Fruit fly (Drosophila melanogaster) whole organism, pupa: Measurements from ENCODE around the gene Ada1-1.
"Not testable (repeated sequence)": the region's sequence is repeated elsewhere in the genome, so short reads cannot be mapped to it uniquely, and the experiment has no call there.

Experiments
- CG10348 ChIP-seq: fragments of 200-800 bp; sonication (Bioruptor generic); IDR thresholded peaks from 2 replicates; pipeline ENCODE4 v1.3.6; 2022; ENCODE audit warnings: missing biosample characterization, missing genetic modification characterization
- CG12605 ChIP-seq: fragments of 200-800 bp; sonication (Bioruptor generic); IDR thresholded peaks from 2 replicates; pipeline ENCODE4 v1.3.6; 2022; ENCODE audit warnings: missing biosample characterization, missing genetic modification characterization
- CG14655 ChIP-seq: fragments of 200-800 bp; sonication (Bioruptor generic); optimal IDR thresholded peaks from 3 replicates; lab custom pipeline; 2017; ENCODE audit warnings: mild to moderate bottlenecking, missing biosample characterization, missing genetic modification reagents, missing genetic modification characterization
- CG15710 ChIP-seq: fragments of 200-800 bp; sonication (Bioruptor generic); optimal IDR thresholded peaks from 2 replicates; lab custom pipeline; 2018; ENCODE audit warnings: missing biosample characterization, mild to moderate bottlenecking, missing genetic modification characterization, moderate library complexity
- CG17806 ChIP-seq: fragments of 200-800 bp; sonication (Bioruptor generic); optimal IDR thresholded peaks from 2 replicates; lab custom pipeline; 2018; ENCODE audit warnings: missing biosample characterization, mild to moderate bottlenecking, missing genetic modification characterization, moderate library complexity
- CG32121 ChIP-seq: fragments of 200-800 bp; sonication (Bioruptor generic); IDR thresholded peaks from 2 replicates; pipeline ENCODE4 v1.3.6; 2022; ENCODE audit warnings: missing biosample characterization, missing genetic modification characterization
- CG34367 ChIP-seq: fragments of 200-800 bp; sonication (Bioruptor generic); optimal IDR thresholded peaks from 2 replicates; lab custom pipeline; 2018; ENCODE audit warnings: missing biosample characterization, mild to moderate bottlenecking, missing genetic modification characterization
- CG4496 ChIP-seq: fragments of 200-800 bp; sonication (Bioruptor generic); IDR thresholded peaks from 3 replicates; pipeline ENCODE4 v1.3.6; 2022; ENCODE audit warnings: missing biosample characterization, missing genetic modification characterization
- CG8159 ChIP-seq: fragments of 200-800 bp; sonication (Bioruptor generic); optimal IDR thresholded peaks from 3 replicates; lab custom pipeline; 2018; ENCODE audit warnings: missing biosample characterization, mild to moderate bottlenecking, missing genetic modification characterization, moderate library complexity
- CG8301 ChIP-seq: fragments of 200-800 bp; sonication (Bioruptor generic); optimal IDR thresholded peaks from 2 replicates; lab custom pipeline; 2018; ENCODE audit warnings: missing biosample characterization, mild to moderate bottlenecking, missing genetic modification characterization
- CG9948 ChIP-seq: fragments of 200-800 bp; sonication (Bioruptor generic); optimal IDR thresholded peaks from 2 replicates; lab custom pipeline; 2018; ENCODE audit warnings: missing biosample characterization, mild to moderate bottlenecking, missing genetic modification characterization, moderate library complexity
- D1 ChIP-seq: fragments of 200-800 bp; sonication (Bioruptor generic); optimal IDR thresholded peaks from 2 replicates; lab custom pipeline; 2018; ENCODE audit warnings: missing biosample characterization, mild to moderate bottlenecking, missing genetic modification characterization, moderate library complexity
- EcR ChIP-seq: fragments of 200-800 bp; sonication (Bioruptor generic); optimal IDR thresholded peaks from 3 replicates; lab custom pipeline; 2019; ENCODE audit warnings: missing biosample characterization, missing genetic modification characterization, mild to moderate bottlenecking, moderate library complexity, missing genetic modification reagents
- Ets98B ChIP-seq: fragments of 200-800 bp; sonication (Bioruptor generic); IDR thresholded peaks from 2 replicates; pipeline ENCODE4 v1.3.6; 2022; ENCODE audit warnings: missing biosample characterization, missing genetic modification characterization
- Pif1A ChIP-seq: fragments of 200-800 bp; sonication (Bioruptor generic); optimal IDR thresholded peaks from 3 replicates; lab custom pipeline; 2016; ENCODE audit warnings: missing biosample characterization, missing genetic modification characterization
- Pif1B ChIP-seq: fragments of 200-800 bp; sonication (Bioruptor generic); optimal IDR thresholded peaks from 3 replicates; lab custom pipeline; 2016; ENCODE audit warnings: missing biosample characterization, missing genetic modification characterization
- Snoo ChIP-seq: fragments of 200-800 bp; sonication (Bioruptor generic); optimal IDR thresholded peaks from 3 replicates; lab custom pipeline; 2017; ENCODE audit warnings: missing biosample characterization, mild to moderate bottlenecking, missing genetic modification characterization, inconsistent platforms
- fd96Ca ChIP-seq: fragments of 200-800 bp; sonication (Bioruptor generic); IDR thresholded peaks from 3 replicates; pipeline ENCODE4 v1.3.6; 2022; ENCODE audit warnings: missing biosample characterization, missing genetic modification characterization
- gl ChIP-seq: fragments of 200-800 bp; sonication (Bioruptor generic); optimal IDR thresholded peaks from 2 replicates; lab custom pipeline; 2018; ENCODE audit warnings: missing biosample characterization, mild to moderate bottlenecking, missing genetic modification characterization
- rn ChIP-seq: fragments of 200-800 bp; sonication (Bioruptor generic); IDR thresholded peaks from 2 replicates; pipeline ENCODE4 v1.3.6; 2022; ENCODE audit warnings: missing biosample characterization, missing genetic modification characterization

Gene Ada1-1

DNA sequence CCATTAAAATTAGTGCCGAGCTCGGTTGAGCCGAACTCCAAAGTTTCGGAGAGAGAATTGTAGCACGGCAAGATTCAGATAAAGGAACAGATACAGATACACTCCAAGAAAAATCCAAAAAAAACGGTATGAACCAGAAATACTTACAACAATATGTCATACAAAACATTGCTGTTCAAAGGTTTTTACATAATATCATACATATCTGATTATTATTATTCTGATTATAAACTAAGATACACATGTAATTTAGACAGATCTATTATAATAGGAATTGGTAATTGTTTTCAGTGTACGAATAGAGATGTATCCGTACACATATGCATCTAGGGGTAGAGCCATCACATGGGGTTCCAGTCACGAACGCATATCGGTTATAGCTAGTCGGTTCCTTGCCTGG, 16.5 kb upstream of the Ada1-1 start:
- TF ChIP-seq CG8159 (tag; lab: Kevin White, UChicago): peak; percentile 7
- TF ChIP-seq EcR (GFP tag; lab: Kevin White, UChicago): no peak
- TF ChIP-seq CG9948 (tag; lab: Kevin White, UChicago): peak; percentile 9

DNA sequence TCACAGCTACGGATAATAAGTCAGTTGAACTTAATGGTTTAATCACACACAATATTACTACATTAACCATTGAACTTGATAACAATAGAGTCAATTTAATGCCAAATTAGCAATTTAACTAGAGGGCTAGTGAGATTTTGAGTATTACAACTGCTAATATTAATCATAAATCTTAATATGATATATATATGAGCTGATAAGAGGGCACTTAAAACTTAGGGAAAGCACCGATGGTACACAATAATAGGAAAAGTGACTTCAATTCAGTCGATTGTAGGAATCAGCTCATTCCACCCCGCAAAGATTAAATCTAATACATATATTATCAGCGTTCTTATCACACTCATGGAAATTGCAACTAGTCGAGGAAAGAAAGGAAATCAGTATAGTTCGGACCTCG, 15.4 kb upstream of the Ada1-1 start, which contains the start of gene CG16965:
CG16965 (plus strand) TSS at position 382 of the 400 bp plus-strand sequence.
- no peak for TF ChIP-seq gl (tag; lab: Kevin White, UChicago)
- TF ChIP-seq D1 (tag; lab: Kevin White, UChicago): no peak
- no peak for TF ChIP-seq CG9948 (tag; lab: Kevin White, UChicago)
- TF ChIP-seq CG17806: no peak
- TF ChIP-seq CG10348: no peak
- TF ChIP-seq EcR (GFP tag; lab: Kevin White, UChicago): no peak

DNA sequence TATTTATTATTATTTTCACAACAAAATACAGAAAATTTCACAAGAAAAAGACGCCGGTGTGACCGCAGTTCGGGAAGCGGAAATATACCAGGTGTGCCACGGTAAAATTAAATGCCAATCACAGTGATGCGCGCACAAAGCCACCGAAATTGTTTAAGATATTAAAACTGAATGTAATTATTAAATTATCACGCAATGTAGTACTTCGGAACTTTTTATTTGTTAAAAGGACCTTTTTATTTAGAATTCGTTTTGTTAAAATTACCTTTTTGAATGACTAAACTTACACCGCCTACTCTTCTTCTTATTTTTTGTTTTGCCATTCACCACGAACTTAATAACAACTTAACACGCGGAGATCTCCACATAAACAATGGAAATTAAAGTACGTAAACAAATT, 8.7 kb upstream of the Ada1-1 start, which contains the start of the genes CG6686 and CG34163:
CG6686 (minus strand) TSS at position 95 of the 400 bp plus-strand sequence.
CG34163 (plus strand) TSS at position 326 of the 400 bp plus-strand sequence.
- no peak for TF ChIP-seq CG4496 (GFP tag; lab: Robert Waterston, UW)
- no peak for TF ChIP-seq CG8301
- no peak for TF ChIP-seq D1 (tag; lab: Kevin White, UChicago)
- TF ChIP-seq Ets98B (GFP tag; lab: Robert Waterston, UW): peak; percentile 14; the same call in 1 of the 2 replicates

DNA sequence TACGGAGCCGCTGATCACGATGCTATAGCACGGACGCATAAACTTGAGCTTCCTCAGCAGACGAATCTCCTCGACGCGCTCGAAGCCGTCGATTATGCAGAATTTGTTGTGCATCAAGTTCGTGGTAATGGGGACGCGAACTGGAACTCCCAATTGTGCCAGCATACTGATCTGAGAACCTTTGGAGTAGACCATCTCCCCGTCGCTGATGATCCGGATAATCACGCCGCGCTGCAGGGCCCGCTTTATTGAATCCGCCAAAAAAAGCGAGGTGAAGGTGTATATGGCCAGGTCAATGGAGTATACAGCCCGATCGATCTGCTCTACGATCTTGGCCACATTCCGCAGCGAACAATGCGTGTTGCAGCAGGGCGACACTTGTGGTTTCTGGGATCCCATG, 7.4 kb upstream of the Ada1-1 start:
- no peak for TF ChIP-seq Pif1A (GFP tag; lab: Kevin White, UChicago)
- TF ChIP-seq CG4496 (GFP tag; lab: Robert Waterston, UW): 0 out of 3 replicates have a peak, but pooled peaks have one; percentile 12

DNA sequence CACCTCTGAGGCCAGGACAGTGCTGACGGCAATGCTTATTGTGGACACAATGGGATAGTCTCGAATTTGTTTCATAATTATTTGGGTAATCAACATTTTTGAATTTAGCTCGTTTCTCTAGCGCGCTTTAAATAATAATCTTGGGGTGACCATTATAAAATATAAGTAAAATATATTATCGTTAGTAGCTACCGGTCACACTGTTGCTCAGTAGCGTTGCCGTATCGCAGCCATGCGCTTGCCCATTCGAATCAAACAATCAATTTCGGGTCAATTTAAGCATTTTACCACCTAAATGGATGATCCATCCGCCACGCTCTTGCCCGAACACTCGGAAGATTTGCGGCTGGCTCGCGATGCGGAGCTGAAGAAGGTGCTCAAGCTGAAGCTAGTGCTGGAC, 6.9 kb upstream of the Ada1-1 start, which contains the start of the genes zuc and dgt2:
zuc (minus strand) TSS at position 154 of the 400 bp plus-strand sequence.
dgt2 (plus strand) TSS at position 208 of the 400 bp plus-strand sequence.
- TF ChIP-seq CG32121 (GFP tag; lab: Robert Waterston, UW) (no peak), Pif1B (no peak), Snoo (no peak), Ets98B (GFP tag; lab: Robert Waterston, UW) (no peak), fd96Ca (no peak), CG8159 (tag; lab: Kevin White, UChicago) (no peak), CG4496 (GFP tag; lab: Robert Waterston, UW) (no peak), CG17806 (no peak), rn (GFP tag; lab: Robert Waterston, UW) (no peak), D1 (tag; lab: Kevin White, UChicago) (no peak), CG14655 (no peak), Pif1A (GFP tag; lab: Kevin White, UChicago) (no peak)
- TF ChIP-seq, all 21 proteins: peak for 0

DNA sequence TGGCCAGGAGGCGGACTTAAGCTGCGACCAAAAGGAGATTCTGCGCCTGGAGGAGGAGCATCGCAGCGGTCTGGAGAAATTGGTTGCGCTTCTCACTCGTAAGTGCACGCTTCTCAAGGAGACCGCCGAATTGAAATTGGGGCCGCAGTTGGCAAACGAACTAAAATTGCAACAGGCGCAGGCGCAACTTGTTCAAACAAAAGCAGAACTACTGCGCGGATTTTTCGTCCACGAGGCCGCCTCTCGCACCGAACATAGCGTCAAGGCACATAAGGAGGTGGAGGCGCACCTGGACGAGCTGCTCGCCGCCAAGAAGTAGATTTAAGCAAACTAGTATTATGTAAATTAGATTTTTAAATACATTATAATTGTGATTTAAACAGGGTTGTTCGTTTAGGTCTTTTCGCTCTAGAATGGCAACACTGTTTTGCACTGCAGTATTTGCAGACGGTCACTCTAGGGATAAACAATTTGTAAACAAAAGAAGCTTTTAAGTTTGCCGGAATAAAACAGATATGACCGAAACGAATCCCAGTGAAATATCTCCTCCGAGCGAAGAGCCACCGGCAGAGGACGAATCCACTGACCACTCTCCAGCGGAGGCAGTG, 6.0 kb upstream of the Ada1-1 start, which contains the start of gene escl:
escl (plus strand) TSS at position 470 of the 608 bp plus-strand sequence.
- no peak for TF ChIP-seq CG8159 (tag; lab: Kevin White, UChicago)
- TF ChIP-seq CG34367: no peak
- no peak for TF ChIP-seq CG12605 (GFP tag; lab: Robert Waterston, UW)
- TF ChIP-seq CG8301: no peak
- no peak for TF ChIP-seq Snoo
- TF ChIP-seq CG9948 (tag; lab: Kevin White, UChicago): no peak
- TF ChIP-seq EcR (GFP tag; lab: Kevin White, UChicago): no peak
- no peak for TF ChIP-seq rn (GFP tag; lab: Robert Waterston, UW)

DNA sequence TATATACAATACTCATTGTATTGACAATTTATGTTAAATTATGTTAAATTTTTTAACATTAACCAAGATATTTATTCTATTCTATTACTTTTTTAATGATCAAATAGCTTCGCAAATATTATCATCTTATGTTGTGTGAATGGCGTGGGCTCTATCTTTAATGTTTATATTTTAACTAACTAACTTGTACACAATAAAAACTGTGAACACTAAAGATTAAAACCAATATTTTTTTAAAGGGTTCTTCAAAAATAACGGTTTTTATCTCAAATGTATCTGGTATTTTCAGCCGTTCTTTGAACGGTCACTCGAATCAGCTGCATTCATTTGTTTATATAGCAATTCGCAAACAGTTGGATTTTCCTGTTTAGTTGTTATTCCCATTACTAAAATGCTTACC, 4.0 kb upstream of the Ada1-1 start, which contains the start of gene Ada1-2:
Ada1-2 (plus strand) TSS at position 301 of the 400 bp plus-strand sequence.
- TF ChIP-seq CG15710, D1, CG9948 (tag; lab: Kevin White, UChicago): not testable (repeated sequence)

DNA sequence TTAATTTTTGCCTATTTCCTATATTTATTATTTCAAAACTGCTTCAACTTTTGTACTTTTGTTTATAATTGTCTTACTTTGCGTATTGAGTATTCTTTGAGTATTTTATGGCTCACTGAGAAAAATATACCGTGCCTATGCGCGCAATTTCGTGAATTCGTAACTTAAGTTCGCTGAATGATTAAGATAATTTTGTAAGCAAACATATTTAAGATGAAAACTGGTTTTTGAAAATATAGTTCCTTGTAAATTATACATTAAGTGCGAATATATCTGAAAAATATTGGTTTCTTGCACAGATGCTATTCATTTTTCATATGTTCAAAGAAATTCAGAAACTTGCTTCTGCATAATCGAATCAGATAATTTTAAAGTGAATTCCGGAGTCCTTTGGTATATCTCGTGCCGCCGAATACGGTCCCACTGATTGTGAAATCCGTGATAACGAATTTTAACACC, 1.2 kb upstream of the Ada1-1 start, which contains the start of the genes CG18789 and Qtzl:
CG18789 (minus strand) TSS at position 101 of the 459 bp plus-strand sequence.
Qtzl (plus strand) TSS at position 409 of the 459 bp plus-strand sequence.
- TF ChIP-seq fd96Ca; CG9948 (tag; lab: Kevin White, UChicago); Pif1B: not testable (repeated sequence)
